Worm (Caenorhabditis elegans): ENCODE data around the gene nhr-98.

The nhr-98 gene

DNA sequence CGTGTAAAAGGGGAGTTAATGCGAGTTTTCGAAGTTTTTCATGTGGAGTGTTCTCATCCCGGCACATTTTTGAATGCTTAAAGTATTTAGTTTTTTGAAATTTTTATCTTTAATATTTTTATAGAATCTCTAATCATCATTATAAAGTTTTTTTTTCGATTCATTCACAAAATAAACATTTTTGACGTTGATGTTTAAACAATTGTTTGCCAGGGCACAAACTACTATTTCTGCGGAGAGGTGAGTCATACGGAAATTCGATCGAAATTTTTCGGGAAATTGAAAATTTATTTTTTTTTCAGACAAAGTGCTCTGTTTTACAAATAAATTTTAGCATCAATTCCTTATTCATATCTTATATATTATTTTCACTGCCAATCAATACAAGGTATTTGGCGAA lies at the start of gene nhr-98:
TSS of gene nhr-98 (plus strand) at position 301 of the 400 bp plus-strand sequence.
- TF ChIP-seq sptf-1 (tag; optimal IDR thresholded peaks at IDR 0.05) (no peak), elt-1 (tag; optimal IDR thresholded peaks at IDR 0.05; ENCODE audit: borderline replicate concordance, insufficient read depth) (no peak), flh-1 (GFP tag; optimal IDR thresholded peaks at IDR 0.05) (no peak), pha-4 (tag; optimal IDR thresholded peaks at IDR 0.05) (no peak), lin-13 (tag; optimal IDR thresholded peaks at IDR 0.05) (no peak), nhr-237 (tag; optimal IDR thresholded peaks at IDR 0.05) (no peak), nhr-28 (tag; optimal IDR thresholded peaks at IDR 0.05) (no peak), M03D4.4 (tag; optimal IDR thresholded peaks at IDR 0.05) (no peak)

DNA sequence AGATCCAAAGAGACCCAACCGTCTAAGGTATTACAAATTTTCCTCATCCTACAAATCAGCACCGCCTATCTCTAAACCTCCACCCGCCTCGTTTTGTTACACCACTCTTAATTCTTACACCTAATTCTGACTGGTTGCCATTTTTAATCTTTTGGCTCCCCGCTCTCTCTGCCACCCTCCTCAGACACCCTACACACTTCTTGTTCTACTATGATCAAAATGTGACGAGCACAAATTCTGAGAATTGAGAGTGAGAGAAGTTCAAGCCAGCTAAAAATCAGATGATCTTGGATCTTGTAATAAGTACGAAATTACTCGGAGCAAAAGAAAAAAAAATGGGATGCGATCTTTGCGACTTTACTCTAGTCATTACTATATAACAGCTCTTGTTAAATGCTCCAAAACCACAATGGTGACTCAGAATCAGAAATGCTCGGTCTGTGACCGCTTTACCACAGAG lies 49.4 kb upstream of the nhr-98 start, which contains the start of gene nhr-252:
TSS of gene nhr-252 (plus strand) at position 410 of the 460 bp plus-strand sequence.
- TF ChIP-seq ceh-39 (tag; optimal IDR thresholded peaks at IDR 0.05), result no peak
- TF ChIP-seq elt-1 (tag; optimal IDR thresholded peaks at IDR 0.05; ENCODE audit: borderline replicate concordance, insufficient read depth), result no peak
- TF ChIP-seq elt-3 (tag; optimal IDR thresholded peaks at IDR 0.05), result no peak
- TF ChIP-seq tbx-8 (GFP tag; optimal IDR thresholded peaks at IDR 0.05), result no peak
- no peak for TF ChIP-seq lin-13 (tag; optimal IDR thresholded peaks at IDR 0.05)
- no peak for TF ChIP-seq ces-1 (GFP tag; optimal IDR thresholded peaks at IDR 0.05)
- no peak for TF ChIP-seq sptf-1 (tag; optimal IDR thresholded peaks at IDR 0.05)

DNA sequence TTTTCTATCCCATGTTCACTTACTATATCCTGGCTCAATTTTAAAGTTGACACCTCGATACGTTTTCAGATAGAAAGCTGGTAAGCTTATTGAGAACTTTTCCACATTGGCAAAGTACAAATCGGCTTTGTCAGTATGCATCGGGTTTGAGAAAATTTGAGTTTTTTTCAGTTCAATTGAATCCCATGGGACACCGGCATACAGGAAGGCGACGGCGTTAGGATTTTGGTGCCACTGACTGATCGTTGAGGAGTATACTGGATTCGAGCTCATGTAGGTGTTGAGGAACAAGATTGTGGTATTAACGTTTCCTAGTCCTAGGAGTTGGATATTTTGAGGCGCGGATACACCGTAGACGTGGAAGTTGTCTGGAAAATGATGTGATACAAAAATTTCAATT lies 40.8 kb upstream of the nhr-98 start:
- TF ChIP-seq M03D4.4 (tag; optimal IDR thresholded peaks at IDR 0.05), result no peak
- no peak for TF ChIP-seq pha-4 (tag; optimal IDR thresholded peaks at IDR 0.05)
- TF ChIP-seq nhr-12 (tag; optimal IDR thresholded peaks at IDR 0.05), result no peak
- no peak for TF ChIP-seq nhr-237 (tag; optimal IDR thresholded peaks at IDR 0.05)
- TF ChIP-seq snpc-4 (tag; optimal IDR thresholded peaks at IDR 0.05), result no peak
- TF ChIP-seq mep-1 (tag; optimal IDR thresholded peaks at IDR 0.05), result no peak
- TF ChIP-seq blmp-1 (tag; optimal IDR thresholded peaks at IDR 0.05), result no peak
- no peak for TF ChIP-seq lin-13 (tag; optimal IDR thresholded peaks at IDR 0.05)
- TF ChIP-seq mab-5 (tag; optimal IDR thresholded peaks at IDR 0.05), result no peak
- no peak for TF ChIP-seq nhr-2 (tag; optimal IDR thresholded peaks at IDR 0.05)
- TF ChIP-seq ceh-39 (tag; optimal IDR thresholded peaks at IDR 0.05), result no peak
- TF ChIP-seq elt-1 (tag; optimal IDR thresholded peaks at IDR 0.05; ENCODE audit: borderline replicate concordance, insufficient read depth), result no peak
- TF ChIP-seq unc-62 (GFP tag; optimal IDR thresholded peaks at IDR 0.05), result no peak

DNA sequence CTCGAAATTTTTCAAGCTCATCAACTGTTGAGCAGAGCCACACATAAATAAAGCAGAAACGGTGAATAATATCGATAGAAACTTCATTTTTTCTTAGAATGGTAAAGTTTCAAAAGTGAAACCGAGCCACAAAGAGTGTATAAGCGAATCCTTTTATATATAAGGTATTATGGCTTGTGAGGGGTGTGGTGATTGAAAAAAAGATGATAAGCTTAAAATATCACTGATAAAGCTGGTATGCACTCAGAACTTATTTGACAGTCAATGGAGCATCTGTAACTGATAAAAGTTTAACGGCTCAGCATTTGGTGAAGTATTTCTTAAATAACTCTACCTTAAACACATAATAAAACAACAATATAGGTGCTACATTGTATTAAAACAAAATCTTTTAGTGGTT lies 39.0 kb upstream of the nhr-98 start, which contains the start of gene dod-19:
TSS of gene dod-19 (minus strand) at position 130 of the 400 bp plus-strand sequence.
- TF ChIP-seq ham-2 (GFP tag; optimal IDR thresholded peaks at IDR 0.05) (no peak), lin-32 (GFP tag; optimal IDR thresholded peaks at IDR 0.05) (no peak), blmp-1 (tag; optimal IDR thresholded peaks at IDR 0.05) (no peak), nhr-76 (tag; optimal IDR thresholded peaks at IDR 0.05) (no peak), nhr-12 (tag; optimal IDR thresholded peaks at IDR 0.05) (no peak), nhr-237 (tag; optimal IDR thresholded peaks at IDR 0.05) (no peak), tbx-8 (GFP tag; optimal IDR thresholded peaks at IDR 0.05) (no peak), mab-5 (tag; optimal IDR thresholded peaks at IDR 0.05) (no peak), lin-13 (tag; optimal IDR thresholded peaks at IDR 0.05) (no peak), nhr-28 (tag; optimal IDR thresholded peaks at IDR 0.05) (no peak), snpc-4 (tag; optimal IDR thresholded peaks at IDR 0.05) (no peak), drap-1 (GFP tag; optimal IDR thresholded peaks at IDR 0.05) (no peak), unc-120 (tag; optimal IDR thresholded peaks at IDR 0.05; ENCODE audit: poor library complexity, severe bottlenecking) (no peak), sptf-1 (tag; optimal IDR thresholded peaks at IDR 0.05) (no peak), mep-1 (tag; optimal IDR thresholded peaks at IDR 0.05) (no peak), hlh-1 (tag; optimal IDR thresholded peaks at IDR 0.05) (no peak), zip-8 (tag; optimal IDR thresholded peaks at IDR 0.05) (no peak), lsy-2 (tag; optimal IDR thresholded peaks at IDR 0.05) (no peak)

DNA sequence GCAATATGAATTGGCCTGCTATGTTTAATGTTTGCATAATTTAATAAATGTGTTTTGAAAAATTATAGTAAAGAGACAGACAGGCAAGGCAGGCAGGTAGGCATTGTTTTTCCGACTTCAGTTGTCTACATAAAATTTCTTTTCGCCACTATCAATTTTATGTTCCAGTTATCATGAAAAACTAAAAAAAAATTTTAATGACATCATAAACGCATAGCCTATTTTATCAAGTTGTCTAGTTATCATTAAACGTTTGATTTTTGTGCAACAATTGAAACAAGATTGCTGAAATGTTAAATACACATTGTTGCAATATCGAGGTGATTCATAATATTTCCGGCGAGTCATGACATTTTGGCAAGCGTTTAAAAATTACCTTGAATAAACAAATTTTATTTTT lies 38.6 kb upstream of the nhr-98 start:
- TF ChIP-seq nhr-76 (tag; optimal IDR thresholded peaks at IDR 0.05) (no peak), elt-3 (tag; optimal IDR thresholded peaks at IDR 0.05) (no peak), ham-2 (GFP tag; optimal IDR thresholded peaks at IDR 0.05) (no peak)

DNA sequence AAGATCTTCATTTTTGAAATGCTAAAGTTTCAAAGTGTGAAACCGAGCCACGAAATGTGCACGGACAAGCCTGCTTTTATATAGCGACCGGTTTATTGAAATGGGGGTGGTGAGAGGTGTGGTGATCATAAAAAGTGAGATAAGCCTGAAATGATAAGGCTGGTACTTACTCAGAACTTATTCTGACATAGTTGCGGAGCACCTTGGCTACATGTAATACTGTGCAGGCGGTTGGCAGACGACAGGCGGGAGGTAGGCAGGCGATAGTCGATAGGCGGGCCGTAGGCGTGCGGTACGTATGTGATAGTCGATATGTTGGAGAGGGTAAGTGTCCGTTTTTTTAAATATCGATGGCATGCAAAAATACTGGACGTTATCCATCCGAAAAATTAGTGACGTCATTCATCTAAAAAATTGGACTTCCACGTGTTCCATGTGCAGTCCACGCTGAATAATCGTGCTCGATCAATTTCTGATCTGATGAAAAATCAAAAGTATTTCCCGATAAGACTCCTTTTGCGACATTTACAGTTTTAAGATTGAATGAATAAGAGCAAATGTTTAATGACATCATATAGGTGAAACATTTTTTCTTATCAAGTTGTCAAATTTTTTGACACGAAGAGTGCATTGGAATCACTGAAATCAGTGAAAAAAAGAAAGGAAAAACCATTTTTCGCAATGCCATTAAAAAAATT lies 35.9 kb upstream of the nhr-98 start, which contains the start of gene irg-8:
TSS of gene irg-8 (minus strand) at position 51 of the 698 bp plus-strand sequence.
- TF ChIP-seq mls-2 (tag; optimal IDR thresholded peaks at IDR 0.05) (no peak), cnd-1 (tag; optimal IDR thresholded peaks at IDR 0.05) (no peak), mep-1 (tag; optimal IDR thresholded peaks at IDR 0.05) (no peak), elt-1 (tag; optimal IDR thresholded peaks at IDR 0.05; ENCODE audit: borderline replicate concordance, insufficient read depth) (no peak), ztf-11 (tag; optimal IDR thresholded peaks at IDR 0.05) (no peak)

Measured in whole organism, mixed stage, embryonic.